Fruit fly (Drosophila melanogaster): ENCODE measurements around the gene CG9287.
A peak's percentile ranks its signal among the peaks of the same experiment; 100 is the strongest.

Gene CG9287

dm6 chr2L:8717618-8718336 lies 38.2 kb upstream of the CG9287 start (continued):
- peak; percentile 77; the same call in 1 of the 2 replicates for TF ChIP-seq CG11294 (GFP tag; IDR thresholded peaks at IDR 0.05)
- peak; percentile 83 for TF ChIP-seq CG16779 (tag; optimal IDR thresholded peaks at IDR 0.05)
- TF ChIP-seq CG10669 (GFP tag; optimal IDR thresholded peaks at IDR 0.05), result peak; percentile 83
- TF ChIP-seq Eip75B (GFP tag; optimal IDR thresholded peaks at IDR 0.05), result peak; percentile 85
- TF ChIP-seq eg (GFP tag; IDR thresholded peaks at IDR 0.05), result peak; percentile 78
- peak; percentile 84 for TF ChIP-seq CG6163 (GFP tag; IDR thresholded peaks at IDR 0.05)
- TF ChIP-seq CG31627 (GFP tag; optimal IDR thresholded peaks at IDR 0.05), result peak; percentile 82
- TF ChIP-seq Sox15 (GFP tag; optimal IDR thresholded peaks at IDR 0.05), result peak; percentile 81
- TF ChIP-seq svp (GFP tag), result peak; percentile 83
- peak; percentile 82 for TF ChIP-seq cyc (GFP tag; optimal IDR thresholded peaks at IDR 0.05)
- TF ChIP-seq salr (GFP tag; optimal IDR thresholded peaks at IDR 0.05), result peak; percentile 37 to 97
- TF ChIP-seq Hr4 (GFP tag; optimal IDR thresholded peaks at IDR 0.05), result peak; percentile 93
- peak; percentile 80 for TF ChIP-seq Hr39 (GFP tag; optimal IDR thresholded peaks at IDR 0.05)
- peak; percentile 91 for TF ChIP-seq pdm3 (GFP tag; optimal IDR thresholded peaks at IDR 0.05)
- peak; percentile 65 for TF ChIP-seq CG9139 (GFP tag; optimal IDR thresholded peaks at IDR 0.05)
- TF ChIP-seq CG15336 (GFP tag; IDR thresholded peaks at IDR 0.05), result peak; percentile 89
- TF ChIP-seq achi (GFP tag; optimal IDR thresholded peaks at IDR 0.05), result peak; percentile 92
- peak; percentile 57 for TF ChIP-seq CG6854 (GFP tag; optimal IDR thresholded peaks at IDR 0.05)
- TF ChIP-seq acj6 (GFP tag; optimal IDR thresholded peaks at IDR 0.05), result peak; percentile 92
- peak; percentile 89 for TF ChIP-seq CG6808 (GFP tag; optimal IDR thresholded peaks at IDR 0.05)

- TF ChIP-seq lz (GFP tag; optimal IDR thresholded peaks at IDR 0.05) (no peak), eg (GFP tag; IDR thresholded peaks at IDR 0.05) (no peak), CG15336 (GFP tag; IDR thresholded peaks at IDR 0.05) (no peak), Met (GFP tag; optimal IDR thresholded peaks at IDR 0.05) (no peak), Ets21C (GFP tag; optimal IDR thresholded peaks at IDR 0.05) (no peak), vri (GFP tag; optimal IDR thresholded peaks at IDR 0.05) (peak; percentile 71), Eip78C (GFP tag) (peak; percentile 41), CG6854 (GFP tag; optimal IDR thresholded peaks at IDR 0.05) (no peak), svp (GFP tag) (peak; percentile 37)
These were observed 36.8 kb upstream of the CG9287 start for dm6 chr2L:8716383-8716782.

- TF ChIP-seq Ets96B (tag; optimal IDR thresholded peaks at IDR 0.05) (no peak), fkh (GFP tag; optimal IDR thresholded peaks at IDR 0.05) (peak; percentile 19)
These were observed 35.8 kb upstream of the CG9287 start for dm6 chr2L:8715454-8715853.

- peak; percentile 59 for TF ChIP-seq svp (GFP tag)
- TF ChIP-seq lz (GFP tag; optimal IDR thresholded peaks at IDR 0.05), result no peak
These were observed 34.9 kb upstream of the CG9287 start for dm6 chr2L:8714513-8714912.

dm6 chr2L:8709413-8709812 lies 29.8 kb upstream of the CG9287 start, which contains the start of gene Hnf4:
Gene Hnf4, minus strand, starts transcription at chr2L:8709611.
- TF ChIP-seq lz (GFP tag; optimal IDR thresholded peaks at IDR 0.05), result no peak
- no peak for TF ChIP-seq CG6792 (GFP tag; optimal IDR thresholded peaks at IDR 0.05)
- no peak for TF ChIP-seq CG9139 (GFP tag; optimal IDR thresholded peaks at IDR 0.05)
- no peak for TF ChIP-seq CG4318 (GFP tag; optimal IDR thresholded peaks at IDR 0.05)
- TF ChIP-seq CG6163 (GFP tag; IDR thresholded peaks at IDR 0.05), result no peak
- peak; percentile 87 for TF ChIP-seq Blimp-1 (GFP tag; optimal IDR thresholded peaks at IDR 0.05)
- peak; percentile 57 for TF ChIP-seq vri (GFP tag; optimal IDR thresholded peaks at IDR 0.05)
- peak; percentile 33 for TF ChIP-seq Sox14 (GFP tag; optimal IDR thresholded peaks at IDR 0.05)
- TF ChIP-seq acj6 (GFP tag; optimal IDR thresholded peaks at IDR 0.05), result no peak
- no peak for TF ChIP-seq Ets21C (GFP tag; optimal IDR thresholded peaks at IDR 0.05)
- no peak for TF ChIP-seq esn (GFP tag; optimal IDR thresholded peaks at IDR 0.05)
- no peak for TF ChIP-seq fkh (GFP tag; optimal IDR thresholded peaks at IDR 0.05)
- no peak for TF ChIP-seq Hr38 (GFP tag; optimal IDR thresholded peaks at IDR 0.05)
- TF ChIP-seq net (GFP tag; optimal IDR thresholded peaks at IDR 0.05), result no peak
- TF ChIP-seq CG3032 (tag; optimal IDR thresholded peaks at IDR 0.05), result no peak
- peak in 1 of 2 experiments; percentile 6 for TF ChIP-seq ss (GFP tag; optimal IDR thresholded peaks at IDR 0.05)
- no peak for TF ChIP-seq Met (GFP tag; optimal IDR thresholded peaks at IDR 0.05)
- TF ChIP-seq CG1621 (tag; optimal IDR thresholded peaks at IDR 0.05), result peak; percentile 7
- TF ChIP-seq Eip78C (GFP tag), result peak; percentile 59
- no peak for TF ChIP-seq CG16779 (tag; optimal IDR thresholded peaks at IDR 0.05)
- TF ChIP-seq CG6808 (GFP tag; optimal IDR thresholded peaks at IDR 0.05), result peak; percentile 34
- TF ChIP-seq CG31627 (GFP tag; optimal IDR thresholded peaks at IDR 0.05), result no peak
- TF ChIP-seq CG10669 (GFP tag; optimal IDR thresholded peaks at IDR 0.05), result no peak
- no peak for TF ChIP-seq CG7368 (GFP tag; optimal IDR thresholded peaks at IDR 0.05)
- no peak for TF ChIP-seq Ets96B (tag; optimal IDR thresholded peaks at IDR 0.05)
- TF ChIP-seq CG6854 (GFP tag; optimal IDR thresholded peaks at IDR 0.05), result no peak
- no peak for TF ChIP-seq Sox102F (GFP tag; optimal IDR thresholded peaks at IDR 0.05)
- peak; percentile 99 for TF ChIP-seq achi (GFP tag; optimal IDR thresholded peaks at IDR 0.05)
- TF ChIP-seq CG8319 (GFP tag; optimal IDR thresholded peaks at IDR 0.05), result no peak
- peak; percentile 94 for TF ChIP-seq svp (GFP tag)
- no peak for TF ChIP-seq pdm3 (GFP tag; optimal IDR thresholded peaks at IDR 0.05)
